Fruit fly (Drosophila melanogaster): ENCODE results near the gene CG8087.
A peak's percentile ranks its signal among the peaks of the same experiment; 100 is the strongest.

CG8087 gene

dm6 chr3R:14564705-14565064, at the start of gene CG8087:
TSS of gene CG8087 (minus strand) at chr3R:14564805.
- TF ChIP-seq N (GFP tag; optimal IDR thresholded peaks at IDR 0.05) (no peak), Hr83 (GFP tag; optimal IDR thresholded peaks at IDR 0.05; ENCODE audit: poor library complexity, severe bottlenecking) (no peak), sage (GFP tag; optimal IDR thresholded peaks at IDR 0.05) (no peak), woc (GFP tag; optimal IDR thresholded peaks at IDR 0.05) (no peak)

- TF ChIP-seq dl (GFP tag; optimal IDR thresholded peaks at IDR 0.05; ENCODE audit: insufficient read depth in 1 of 2, partially characterized antibody in 2 of 2) (no peak), Vsx2 (GFP tag; optimal IDR thresholded peaks at IDR 0.05; ENCODE audit: partially characterized antibody) (no peak), psq (GFP tag; optimal IDR thresholded peaks at IDR 0.05) (peak; percentile 18), Jra (GFP tag; optimal IDR thresholded peaks at IDR 0.05) (no peak), br (GFP tag; optimal IDR thresholded peaks at IDR 0.05) (no peak), HLH106 (tag; optimal IDR thresholded peaks at IDR 0.05) (peak; percentile 56), ey (GFP tag; optimal IDR thresholded peaks at IDR 0.05) (no peak), CrebA (GFP tag; optimal IDR thresholded peaks at IDR 0.05; ENCODE audit: borderline replicate concordance) (no peak), sv (GFP tag; optimal IDR thresholded peaks at IDR 0.05) (no peak), jim (GFP tag; optimal IDR thresholded peaks at IDR 0.05) (no peak), Hr83 (GFP tag; optimal IDR thresholded peaks at IDR 0.05; ENCODE audit: poor library complexity, severe bottlenecking) (no peak), dmrt93B (GFP tag; optimal IDR thresholded peaks at IDR 0.05) (no peak), Abd-B (GFP tag; optimal IDR thresholded peaks at IDR 0.05) (no peak), pan (optimal IDR thresholded peaks at IDR 0.05) (no peak), usp (GFP tag; optimal IDR thresholded peaks at IDR 0.05) (no peak), h (GFP tag; optimal IDR thresholded peaks at IDR 0.05) (no peak), Dif (GFP tag; optimal IDR thresholded peaks at IDR 0.05; ENCODE audit: partially characterized antibody) (no peak), foxo (GFP tag; optimal IDR thresholded peaks at IDR 0.05) (no peak), OdsH (GFP tag; optimal IDR thresholded peaks at IDR 0.05) (peak; percentile 30), tai (GFP tag; optimal IDR thresholded peaks at IDR 0.05) (no peak), Mio (GFP tag; optimal IDR thresholded peaks at IDR 0.05) (no peak), woc (GFP tag; optimal IDR thresholded peaks at IDR 0.05) (no peak), Hr78 (GFP tag; optimal IDR thresholded peaks at IDR 0.05) (no peak), GATAd (GFP tag; optimal IDR thresholded peaks at IDR 0.05) (no peak), Sp1 (GFP tag; optimal IDR thresholded peaks at IDR 0.05) (peak; percentile 44), Hnf4 (GFP tag; optimal IDR thresholded peaks at IDR 0.05) (no peak), N (GFP tag; optimal IDR thresholded peaks at IDR 0.05) (no peak), rgr (GFP tag; optimal IDR thresholded peaks at IDR 0.05) (peak; percentile 48), CG9705 (GFP tag; optimal IDR thresholded peaks at IDR 0.05) (no peak)
Observed at dm6 chr3R:14608892-14609692, 44.5 kb upstream of the CG8087 start, which contains the start of gene CG14853. TSS of gene CG14853 (plus strand) at chr3R:14609642.

dm6 chr3R:14597935-14598424, 33.4 kb upstream of the CG8087 start:
- TF ChIP-seq fru (GFP tag; optimal IDR thresholded peaks at IDR 0.05) (peak; percentile 10), CG32264 (GFP tag; optimal IDR thresholded peaks at IDR 0.05) (no peak), foxo (GFP tag; optimal IDR thresholded peaks at IDR 0.05) (peak in 1 of 2 experiments; percentile 18), jim (GFP tag; optimal IDR thresholded peaks at IDR 0.05) (no peak), HLH106 (tag; optimal IDR thresholded peaks at IDR 0.05) (peak; percentile 5)

- peak; percentile 18 for TF ChIP-seq psq (GFP tag; optimal IDR thresholded peaks at IDR 0.05)
- no peak for TF ChIP-seq Dfd (GFP tag; optimal IDR thresholded peaks at IDR 0.05)
- TF ChIP-seq lola (GFP tag; optimal IDR thresholded peaks at IDR 0.05): no peak
- TF ChIP-seq sv (GFP tag; optimal IDR thresholded peaks at IDR 0.05): peak; percentile 41
- no peak for TF ChIP-seq Hr83 (GFP tag; optimal IDR thresholded peaks at IDR 0.05; ENCODE audit: poor library complexity, severe bottlenecking)
- TF ChIP-seq Mio (GFP tag; optimal IDR thresholded peaks at IDR 0.05): no peak
- no peak for TF ChIP-seq Sp1 (GFP tag; optimal IDR thresholded peaks at IDR 0.05)
- TF ChIP-seq Vsx2 (GFP tag; optimal IDR thresholded peaks at IDR 0.05; ENCODE audit: partially characterized antibody): no peak
- no peak for TF ChIP-seq Abd-B (GFP tag; optimal IDR thresholded peaks at IDR 0.05)
- TF ChIP-seq fru (GFP tag; optimal IDR thresholded peaks at IDR 0.05): no peak
- no peak for TF ChIP-seq Dif (GFP tag; optimal IDR thresholded peaks at IDR 0.05; ENCODE audit: partially characterized antibody)
- no peak for TF ChIP-seq Rel (GFP tag; optimal IDR thresholded peaks at IDR 0.05)
- TF ChIP-seq Rel (tag; optimal IDR thresholded peaks at IDR 0.05): no peak
- TF ChIP-seq woc (GFP tag; optimal IDR thresholded peaks at IDR 0.05): no peak
- peak; percentile 15 for TF ChIP-seq rgr (GFP tag; optimal IDR thresholded peaks at IDR 0.05)
- TF ChIP-seq CrebA (GFP tag; optimal IDR thresholded peaks at IDR 0.05; ENCODE audit: borderline replicate concordance): no peak
- no peak for TF ChIP-seq sage (GFP tag; optimal IDR thresholded peaks at IDR 0.05)
- no peak for TF ChIP-seq dsf (GFP tag; optimal IDR thresholded peaks at IDR 0.05; ENCODE audit: borderline replicate concordance)
- TF ChIP-seq HLH106 (tag; optimal IDR thresholded peaks at IDR 0.05): peak; percentile 14
- peak; percentile 76 for TF ChIP-seq pan (optimal IDR thresholded peaks at IDR 0.05)
- no peak for TF ChIP-seq Hnf4 (GFP tag; optimal IDR thresholded peaks at IDR 0.05)
- no peak for TF ChIP-seq CG32264 (GFP tag; optimal IDR thresholded peaks at IDR 0.05)
- TF ChIP-seq dl (GFP tag; optimal IDR thresholded peaks at IDR 0.05; ENCODE audit: insufficient read depth in 1 of 2, partially characterized antibody in 2 of 2): no peak
- TF ChIP-seq ey (GFP tag; optimal IDR thresholded peaks at IDR 0.05): no peak
- no peak for TF ChIP-seq tai (GFP tag; optimal IDR thresholded peaks at IDR 0.05)
- TF ChIP-seq foxo (GFP tag; optimal IDR thresholded peaks at IDR 0.05): peak in 1 of 2 experiments; percentile 32
- TF ChIP-seq GATAd (GFP tag; optimal IDR thresholded peaks at IDR 0.05): no peak
- TF ChIP-seq N (GFP tag; optimal IDR thresholded peaks at IDR 0.05): no peak
- TF ChIP-seq Jra (GFP tag; optimal IDR thresholded peaks at IDR 0.05): no peak
Observed at dm6 chr3R:14590753-14591535, 26.3 kb upstream of the CG8087 start.

All from whole organism, wandering third instar larva.